Worm (Caenorhabditis elegans) whole organism, mixed stage, embryonic: ENCODE data around the gene npr-2.
A peak's percentile ranks its signal among the peaks of the same experiment; 100 is the strongest.

Experiments
- M03D4.4 ChIP-seq: sonication (generic microtip); optimal IDR thresholded peaks from 2 replicates; lab custom pipeline; 2017; ENCODE audit warnings: mild to moderate bottlenecking, missing genetic modification characterization, missing compliant biosample characterization
- bed-3 ChIP-seq: fragments of 200-800 bp; sonication (Bioruptor generic); optimal IDR thresholded peaks from 3 replicates; lab custom pipeline; 2018; ENCODE audit warnings: mild to moderate bottlenecking, missing genetic modification characterization, moderate library complexity, missing compliant biosample characterization
- blmp-1 ChIP-seq: fragments of 150-350 bp; optimal IDR thresholded peaks from 2 replicates; lab custom pipeline; 2014; ENCODE audit warnings: missing biosample characterization, missing genetic modification characterization
- ceh-39 ChIP-seq: fragments of 150-350 bp; optimal IDR thresholded peaks from 2 replicates; lab custom pipeline; 2014; ENCODE audit warnings: missing biosample characterization, missing genetic modification characterization
- ceh-43 ChIP-seq: fragments of 200-800 bp; sonication (Bioruptor generic); optimal IDR thresholded peaks from 2 replicates; lab custom pipeline; 2018; ENCODE audit warnings: mild to moderate bottlenecking, missing genetic modification characterization, moderate library complexity, missing compliant biosample characterization
- ceh-83 ChIP-seq: fragments of 200-800 bp; sonication (Bioruptor generic); optimal IDR thresholded peaks from 2 replicates; lab custom pipeline; 2018; ENCODE audit warnings: mild to moderate bottlenecking, missing genetic modification characterization, missing compliant biosample characterization
- ces-1 ChIP-seq: fragments of 150-350 bp; optimal IDR thresholded peaks from 2 replicates; lab custom pipeline; 2014; ENCODE audit warnings: missing biosample characterization, missing genetic modification reagents, missing genetic modification characterization
- cnd-1 ChIP-seq: fragments of 200-800 bp; sonication (Bioruptor generic); optimal IDR thresholded peaks from 2 replicates; lab custom pipeline; 2018; ENCODE audit warnings: mild to moderate bottlenecking, missing genetic modification characterization, missing compliant biosample characterization
- drap-1 ChIP-seq: fragments of 200-800 bp; sonication (Bioruptor generic); optimal IDR thresholded peaks from 3 replicates; lab custom pipeline; 2018; ENCODE audit warnings: mild to moderate bottlenecking, missing genetic modification characterization, missing compliant biosample characterization
- elt-1 ChIP-seq: sonication (generic microtip); optimal IDR thresholded peaks from 2 replicates; lab custom pipeline; 2017; ENCODE audit warnings: missing genetic modification characterization, mild to moderate bottlenecking, missing compliant biosample characterization, antibody characterized with exemption, moderate library complexity, borderline replicate concordance; ENCODE audit not compliant: insufficient read depth
- elt-3 ChIP-seq: fragments of 150-350 bp; optimal IDR thresholded peaks from 2 replicates; lab custom pipeline; 2014; ENCODE audit warnings: missing biosample characterization, missing genetic modification characterization
- flh-1 ChIP-seq: fragments of 200-800 bp; sonication (Bioruptor generic); optimal IDR thresholded peaks from 2 replicates; lab custom pipeline; 2018; ENCODE audit warnings: mild to moderate bottlenecking, missing genetic modification characterization, moderate library complexity, missing compliant biosample characterization
- ham-2 ChIP-seq: fragments of 200-800 bp; sonication (Bioruptor generic); optimal IDR thresholded peaks from 2 replicates; lab custom pipeline; 2018; ENCODE audit warnings: mild to moderate bottlenecking, missing genetic modification characterization, missing compliant biosample characterization
- hlh-1 ChIP-seq: fragments of 150-350 bp; optimal IDR thresholded peaks from 2 replicates; lab custom pipeline; 2014; ENCODE audit warnings: missing biosample characterization, missing genetic modification reagents, missing genetic modification characterization
- lin-13 ChIP-seq: fragments of 150-350 bp; optimal IDR thresholded peaks from 2 replicates; lab custom pipeline; 2014; ENCODE audit warnings: missing biosample characterization, missing genetic modification characterization
- lsy-2 ChIP-seq: fragments of 150-350 bp; optimal IDR thresholded peaks from 2 replicates; lab custom pipeline; 2014; ENCODE audit warnings: missing biosample characterization, missing genetic modification characterization
- mab-5 ChIP-seq: fragments of 150-350 bp; optimal IDR thresholded peaks from 2 replicates; lab custom pipeline; 2014; ENCODE audit warnings: missing biosample characterization, missing genetic modification characterization
- mep-1 ChIP-seq: fragments of 150-350 bp; optimal IDR thresholded peaks from 2 replicates; lab custom pipeline; 2017; ENCODE audit warnings: missing biosample characterization, missing genetic modification reagents, missing genetic modification characterization, inconsistent platforms
- mls-2 ChIP-seq: sonication (generic microtip); optimal IDR thresholded peaks from 2 replicates; lab custom pipeline; 2016; ENCODE audit warnings: mild to moderate bottlenecking, missing genetic modification characterization, moderate library complexity, missing compliant biosample characterization
- nhr-12 ChIP-seq: fragments of 150-350 bp; optimal IDR thresholded peaks from 2 replicates; lab custom pipeline; 2014; ENCODE audit warnings: missing biosample characterization, missing genetic modification characterization
- nhr-2 ChIP-seq: fragments of 150-350 bp; optimal IDR thresholded peaks from 2 replicates; lab custom pipeline; 2014; ENCODE audit warnings: missing biosample characterization, missing genetic modification characterization
- nhr-237 ChIP-seq: fragments of 150-350 bp; optimal IDR thresholded peaks from 2 replicates; lab custom pipeline; 2014; ENCODE audit warnings: missing biosample characterization, missing genetic modification characterization
- nhr-76 ChIP-seq: sonication (generic microtip); optimal IDR thresholded peaks from 2 replicates; lab custom pipeline; 2017; ENCODE audit warnings: missing biosample characterization, missing genetic modification characterization
- sem-2 ChIP-seq: fragments of 200-800 bp; sonication (Bioruptor generic); optimal IDR thresholded peaks from 2 replicates; lab custom pipeline; 2018; ENCODE audit warnings: mild to moderate bottlenecking, missing genetic modification characterization, missing compliant biosample characterization
- snpc-4 ChIP-seq: fragments of 150-350 bp; optimal IDR thresholded peaks from 2 replicates; lab custom pipeline; 2014; ENCODE audit warnings: missing biosample characterization, missing genetic modification characterization
- sptf-1 ChIP-seq: sonication (generic microtip); optimal IDR thresholded peaks from 2 replicates; lab custom pipeline; 2017; ENCODE audit warnings: mild to moderate bottlenecking, missing genetic modification characterization, moderate library complexity, missing compliant biosample characterization
- unc-120 ChIP-seq: sonication (generic microtip); optimal IDR thresholded peaks from 2 replicates; lab custom pipeline; 2017; ENCODE audit warnings: missing genetic modification characterization, missing compliant biosample characterization; ENCODE audit not compliant: poor library complexity, severe bottlenecking
- unc-39 ChIP-seq: fragments of 150-350 bp; optimal IDR thresholded peaks from 2 replicates; lab custom pipeline; 2014; ENCODE audit warnings: missing biosample characterization, missing genetic modification characterization
- unc-62 ChIP-seq: fragments of 150-350 bp; optimal IDR thresholded peaks from 2 replicates; lab custom pipeline; 2014; ENCODE audit warnings: missing biosample characterization, missing genetic modification reagents, missing genetic modification characterization
- zip-8 ChIP-seq: fragments of 150-350 bp; optimal IDR thresholded peaks from 2 replicates; lab custom pipeline; 2014; ENCODE audit warnings: missing biosample characterization, missing genetic modification characterization
- ztf-11 ChIP-seq: fragments of 150-350 bp; optimal IDR thresholded peaks from 2 replicates; lab custom pipeline; 2014; ENCODE audit warnings: missing biosample characterization, missing genetic modification characterization

Gene npr-2

ce11 chrIV:9623269-9623668 is 43.3 kb upstream of the npr-2 start, which contains the start of gene W09C2.9:
Gene W09C2.9 (minus strand): TSS chrIV:9623369.
- TF ChIP-seq ceh-39 (tag; lab: Kevin White, UChicago) (no peak), zip-8 (tag; lab: Kevin White, UChicago) (no peak), lin-13 (tag; lab: Kevin White, UChicago) (no peak), ces-1 (GFP tag; lab: Kevin White, UChicago) (no peak), bed-3 (GFP tag; lab: Kevin White, UChicago) (no peak), ceh-43 (no peak), unc-62 (GFP tag; lab: Kevin White, UChicago) (no peak), M03D4.4 (no peak), nhr-76 (no peak), ceh-83 (GFP tag; lab: Kevin White, UChicago) (no peak), elt-3 (no peak)

ce11 chrIV:9622272-9622671 is 42.4 kb upstream of the npr-2 start, which contains the start of gene W09C2.7:
Gene W09C2.7 (minus strand): TSS chrIV:9622372.
- TF ChIP-seq ceh-83 (GFP tag; lab: Kevin White, UChicago), result no peak
- no peak for TF ChIP-seq mep-1 (tag; lab: Kevin White, UChicago)
- no peak for TF ChIP-seq hlh-1 (tag; lab: Kevin White, UChicago)
- no peak for TF ChIP-seq ceh-43
- TF ChIP-seq bed-3 (GFP tag; lab: Kevin White, UChicago), result no peak
- TF ChIP-seq M03D4.4, result no peak
- no peak for TF ChIP-seq unc-39 (tag; lab: Kevin White, UChicago)
- TF ChIP-seq unc-120, result no peak
- no peak for TF ChIP-seq ztf-11
- no peak for TF ChIP-seq ces-1 (GFP tag; lab: Kevin White, UChicago)
- no peak for TF ChIP-seq mls-2
- no peak for TF ChIP-seq ceh-39 (tag; lab: Kevin White, UChicago)
- TF ChIP-seq elt-1 (tag; lab: Kevin White, UChicago), result no peak
- TF ChIP-seq ham-2, result no peak
- no peak for TF ChIP-seq sem-2 (GFP tag; lab: Kevin White, UChicago)
- TF ChIP-seq lsy-2, result no peak
- TF ChIP-seq, all 35 proteins: peak for 0

- TF ChIP-seq flh-1 (GFP tag; lab: Kevin White, UChicago) (no peak), M03D4.4 (no peak), cnd-1 (tag; lab: Kevin White, UChicago) (no peak), mab-5 (tag; lab: Kevin White, UChicago) (no peak), blmp-1 (tag; lab: Kevin White, UChicago) (no peak), snpc-4 (tag; lab: Kevin White, UChicago) (no peak), sem-2 (GFP tag; lab: Kevin White, UChicago) (no peak), nhr-237 (tag; lab: Kevin White, UChicago) (no peak), elt-1 (tag; lab: Kevin White, UChicago) (peak; percentile 99), lsy-2 (no peak), unc-39 (tag; lab: Kevin White, UChicago) (no peak), bed-3 (GFP tag; lab: Kevin White, UChicago) (no peak), nhr-2 (tag; lab: Kevin White, UChicago) (peak; percentile 27), zip-8 (tag; lab: Kevin White, UChicago) (no peak), ceh-39 (tag; lab: Kevin White, UChicago) (no peak), ceh-43 (peak; percentile 30), unc-120 (no peak), elt-3 (no peak), unc-62 (GFP tag; lab: Kevin White, UChicago) (peak; percentile 9), mep-1 (tag; lab: Kevin White, UChicago) (no peak), nhr-12 (no peak), ceh-83 (GFP tag; lab: Kevin White, UChicago) (no peak)
Observed at ce11 chrIV:9618836-9619235, 38.9 kb upstream of the npr-2 start.

- TF ChIP-seq elt-1 (tag; lab: Kevin White, UChicago), result peak; percentile 89
- TF ChIP-seq ceh-43, result no peak
- no peak for TF ChIP-seq lin-13 (tag; lab: Kevin White, UChicago)
- TF ChIP-seq unc-62 (GFP tag; lab: Kevin White, UChicago), result no peak
Observed at ce11 chrIV:9618015-9618414, 38.1 kb upstream of the npr-2 start.

ce11 chrIV:9617358-9617757 is 37.4 kb upstream of the npr-2 start:
- peak; percentile 18 for TF ChIP-seq nhr-2 (tag; lab: Kevin White, UChicago)
- TF ChIP-seq unc-62 (GFP tag; lab: Kevin White, UChicago), result peak; percentile 52
- no peak for TF ChIP-seq nhr-237 (tag; lab: Kevin White, UChicago)
- no peak for TF ChIP-seq drap-1 (GFP tag; lab: Kevin White, UChicago)
- TF ChIP-seq ces-1 (GFP tag; lab: Kevin White, UChicago), result no peak
- TF ChIP-seq mls-2, result no peak
- no peak for TF ChIP-seq zip-8 (tag; lab: Kevin White, UChicago)
- TF ChIP-seq ztf-11, result no peak
- TF ChIP-seq sptf-1, result no peak
- TF ChIP-seq lsy-2, result no peak
- TF ChIP-seq elt-1 (tag; lab: Kevin White, UChicago), result peak; percentile 98
- TF ChIP-seq ham-2, result no peak
